Fruit fly (Drosophila melanogaster) whole organism: ENCODE measurements around the gene kud.

Source experiments
- CG8478 ChIP-seq: fragments of >200 bp; optimal IDR thresholded peaks from 2 replicates; lab custom pipeline; 2018; ENCODE audit warnings: inconsistent platforms
- EcR ChIP-seq, 2 experiments: fragments of >200 bp; optimal IDR thresholded peaks; 2 replicates each; lab custom pipeline; 2017; ENCODE audit warnings: missing biosample characterization in 2 of 2, missing genetic modification characterization in 2 of 2, missing genetic modification reagents in 2 of 2
- psq ChIP-seq: fragments of >200 bp; optimal IDR thresholded peaks from 2 replicates; lab custom pipeline; 2017

- TF ChIP-seq EcR (GFP tag; optimal IDR thresholded peaks at IDR 0.05; lab: Kevin White, UChicago): no peak
- TF ChIP-seq CG8478 (lab: Kevin White, UChicago): no peak
- TF ChIP-seq psq (lab: Kevin White, UChicago): no peak
Measured at dm6 chr3L:16851566-16851965, 6.8 kb upstream of the kud start.
